Comparison of ENCODE assay signal across 1 fruit fly cellular context in genomic region chr3L:19791688-19792073, dm6.
TF ChIP-seq lines count a peak whose summit lies in the region.

No protein-coding gene starts in this region.

TF ChIP-seq in whole organism, embryonic, 481 proteins besides CTCF, POLR2A, EP300 and RAD21 (continued from another document):
- TF ChIP-seq CG18599 (GFP tag; optimal IDR thresholded peaks at IDR 0.05; lab: Kevin White, UChicago) = peak; percentile 54
- TF ChIP-seq CG17359 (tag; optimal IDR thresholded peaks at IDR 0.05; lab: Kevin White, UChicago) = peak; percentile 7
- TF ChIP-seq Abd-B (GFP tag; optimal IDR thresholded peaks at IDR 0.05; lab: Kevin White, UChicago) = peak; percentile 35
- peak; percentile 22 for TF ChIP-seq CG4328 (GFP tag; optimal IDR thresholded peaks at IDR 0.05; lab: Kevin White, UChicago)
- peak; percentile 36; the same call in 1 of the 3 replicates for TF ChIP-seq CG34422 (GFP tag; IDR thresholded peaks at IDR 0.05; lab: Robert Waterston, UW)
- peak; percentile 27; the same call in 1 of the 2 replicates for TF ChIP-seq seq (GFP tag; IDR thresholded peaks at IDR 0.05; lab: Robert Waterston, UW)
- peak; percentile 61; the same call in 1 of the 2 replicates for TF ChIP-seq vvl (GFP tag; IDR thresholded peaks at IDR 0.05; lab: Robert Waterston, UW)
- peak; percentile 12 for TF ChIP-seq CG8924 (tag; optimal IDR thresholded peaks at IDR 0.05; lab: Kevin White, UChicago)
- TF ChIP-seq CG9797 (GFP tag; optimal IDR thresholded peaks at IDR 0.05; lab: Kevin White, UChicago) = no peak
- peak; percentile 98 for TF ChIP-seq pros (GFP tag; optimal IDR thresholded peaks at IDR 0.05; lab: Kevin White, UChicago)
- peak; percentile 14 for TF ChIP-seq CrebB (tag; optimal IDR thresholded peaks at IDR 0.05; lab: Kevin White, UChicago)
- peak; percentile 94 for TF ChIP-seq oc (tag; optimal IDR thresholded peaks at IDR 0.05; lab: Kevin White, UChicago)
- peak; percentile 19 for TF ChIP-seq CG17568 (GFP tag; optimal IDR thresholded peaks at IDR 0.05; lab: Kevin White, UChicago)
- TF ChIP-seq Hr3 (GFP tag; optimal IDR thresholded peaks at IDR 0.05; lab: Kevin White, UChicago) = no peak
- TF ChIP-seq emc (GFP tag; optimal IDR thresholded peaks at IDR 0.05; lab: Kevin White, UChicago) = no peak
- TF ChIP-seq CG2202 (tag; optimal IDR thresholded peaks at IDR 0.05; lab: Kevin White, UChicago) = no peak
- TF ChIP-seq CG3847 (GFP tag; IDR thresholded peaks at IDR 0.05; lab: Robert Waterston, UW) = no peak
- TF ChIP-seq CG3281 (GFP tag; optimal IDR thresholded peaks at IDR 0.05; lab: Kevin White, UChicago) = peak; percentile 39
- TF ChIP-seq D (optimal IDR thresholded peaks at IDR 0.05; lab: Kevin White, UChicago) = peak; percentile 34
- no peak for TF ChIP-seq D (GFP tag; optimal IDR thresholded peaks at IDR 0.05; lab: Kevin White, UChicago)
- no peak for TF ChIP-seq CG2120 (GFP tag; optimal IDR thresholded peaks at IDR 0.05; lab: Kevin White, UChicago)
- TF ChIP-seq Nf-YC (tag; optimal IDR thresholded peaks at IDR 0.05; lab: Kevin White, UChicago) = no peak
